Fruit fly (Drosophila melanogaster) whole organism, embryonic: ENCODE data around the gene Drice.
A peak's percentile ranks its signal among the peaks of the same experiment; 100 is the strongest.

Experiments used
- ATbp ChIP-seq: fragments of 200-800 bp; sonication (Bioruptor generic); optimal IDR thresholded peaks from 2 replicates; lab custom pipeline; 2017; ENCODE audit warnings: missing biosample characterization, mild to moderate bottlenecking, missing genetic modification characterization, missing genetic modification reagents
- Ada2b ChIP-seq: fragments of 200-800 bp; sonication (Bioruptor generic); IDR thresholded peaks from 2 replicates; pipeline ENCODE4 v1.3.6; 2022; ENCODE audit warnings: missing biosample characterization, missing genetic modification characterization
- Aef1 ChIP-seq: fragments of 200-800 bp; sonication (Bioruptor generic); IDR thresholded peaks from 3 replicates; pipeline ENCODE4 v1.3.6; 2022; ENCODE audit warnings: missing biosample characterization, missing genetic modification characterization
- Atf3 ChIP-seq: fragments of 200-800 bp; sonication (Bioruptor generic); optimal IDR thresholded peaks from 3 replicates; lab custom pipeline; 2016; ENCODE audit warnings: missing biosample characterization, missing genetic modification characterization
- CG10654 ChIP-seq: fragments of 200-800 bp; sonication (Bioruptor generic); optimal IDR thresholded peaks from 2 replicates; lab custom pipeline; 2016; ENCODE audit warnings: missing biosample characterization, missing genetic modification characterization
- CG11247 ChIP-seq: fragments of 200-800 bp; sonication (Bioruptor generic); IDR thresholded peaks from 2 replicates; pipeline ENCODE4 v1.3.6; 2022; ENCODE audit warnings: missing biosample characterization, missing genetic modification characterization
- CG11504 ChIP-seq: fragments of 200-800 bp; sonication (Bioruptor generic); optimal IDR thresholded peaks from 3 replicates; lab custom pipeline; 2019; ENCODE audit warnings: missing biosample characterization, mild to moderate bottlenecking, missing genetic modification characterization, moderate library complexity
- CG14014 ChIP-seq: fragments of 200-800 bp; sonication (Bioruptor generic); IDR thresholded peaks from 2 replicates; pipeline ENCODE4 v1.3.6; 2022; ENCODE audit warnings: missing biosample characterization, missing genetic modification characterization
- CG15269 ChIP-seq: fragments of 200-800 bp; sonication (Bioruptor generic); optimal IDR thresholded peaks from 2 replicates; lab custom pipeline; 2018; ENCODE audit warnings: missing biosample characterization, mild to moderate bottlenecking, missing genetic modification characterization, moderate library complexity
- CG16815 ChIP-seq: fragments of 200-800 bp; sonication (Bioruptor generic); optimal IDR thresholded peaks from 3 replicates; lab custom pipeline; 2017; ENCODE audit warnings: missing biosample characterization, mild to moderate bottlenecking, missing genetic modification characterization
- CG17829 ChIP-seq: fragments of 200-800 bp; optimal IDR thresholded peaks from 2 replicates; lab custom pipeline; 2019; ENCODE audit warnings: missing biosample characterization, mild to moderate bottlenecking, missing genetic modification characterization, moderate library complexity
- CG2116 ChIP-seq: fragments of 200-800 bp; sonication (Bioruptor generic); optimal IDR thresholded peaks from 3 replicates; lab custom pipeline; 2018; ENCODE audit warnings: missing biosample characterization, mild to moderate bottlenecking, missing genetic modification characterization
- CG2120 ChIP-seq: fragments of 200-800 bp; sonication (Bioruptor generic); optimal IDR thresholded peaks from 3 replicates; lab custom pipeline; 2016; ENCODE audit warnings: missing biosample characterization, missing genetic modification characterization
- CG30431 ChIP-seq: fragments of 200-800 bp; sonication (Bioruptor generic); optimal IDR thresholded peaks from 2 replicates; lab custom pipeline; 2017; ENCODE audit warnings: missing biosample characterization, missing genetic modification characterization
- CG4820 ChIP-seq: fragments of 200-800 bp; sonication (Bioruptor generic); optimal IDR thresholded peaks from 3 replicates; lab custom pipeline; 2016; ENCODE audit warnings: missing biosample characterization, missing genetic modification characterization
- CG8290 ChIP-seq, 3 experiments: fragments of 200-800 bp; sonication (Bioruptor generic); optimal IDR thresholded peaks; 2 replicates each; lab custom pipeline; 2016 to 2019; ENCODE audit warnings: missing biosample characterization in 3 of 3, missing genetic modification characterization in 3 of 3, mild to moderate bottlenecking in 2 of 3, moderate library complexity in 1 of 3
- CG9797 ChIP-seq: fragments of 200-800 bp; sonication (Bioruptor generic); optimal IDR thresholded peaks from 3 replicates; lab custom pipeline; 2018; ENCODE audit warnings: missing biosample characterization, mild to moderate bottlenecking, missing genetic modification characterization
- Chrac-16 ChIP-seq: fragments of 200-800 bp; sonication (Bioruptor generic); optimal IDR thresholded peaks from 3 replicates; lab custom pipeline; 2016; ENCODE audit warnings: missing biosample characterization, missing genetic modification characterization
- Dref ChIP-seq: fragments of 200-800 bp; sonication (Bioruptor generic); IDR thresholded peaks from 2 replicates; pipeline ENCODE4 v1.3.6; 2022; ENCODE audit warnings: missing biosample characterization, missing genetic modification characterization
- Ets65A ChIP-seq: fragments of 200-800 bp; sonication (Bioruptor generic); peaks from one replicate; lab custom pipeline; 2016; ENCODE audit warnings: missing biosample characterization, missing genetic modification characterization
- H2.0 ChIP-seq: fragments of 200-800 bp; sonication (Bioruptor generic); IDR thresholded peaks from 2 replicates; pipeline ENCODE4 v1.3.6; 2022; ENCODE audit warnings: missing biosample characterization, missing genetic modification characterization
- Mrtf ChIP-seq: fragments of 200-800 bp; sonication (Bioruptor generic); IDR thresholded peaks from 3 replicates; pipeline ENCODE4 v1.3.6; 2022; ENCODE audit warnings: missing biosample characterization, missing genetic modification characterization
- NfI ChIP-seq: fragments of 200-800 bp; sonication (Bioruptor generic); optimal IDR thresholded peaks from 3 replicates; lab custom pipeline; 2018; ENCODE audit warnings: missing biosample characterization, mild to moderate bottlenecking, missing genetic modification characterization, moderate library complexity
- Oaz ChIP-seq: fragments of 200-800 bp; sonication (Bioruptor generic); IDR thresholded peaks from 2 replicates; pipeline ENCODE4 v1.3.6; 2022; ENCODE audit warnings: missing biosample characterization, missing genetic modification characterization
- Oli ChIP-seq: fragments of 200-800 bp; sonication (Bioruptor generic); optimal IDR thresholded peaks from 2 replicates; lab custom pipeline; 2018; ENCODE audit warnings: missing biosample characterization, mild to moderate bottlenecking, missing genetic modification characterization, moderate library complexity
- Ptx1 ChIP-seq: fragments of 200-800 bp; sonication (Bioruptor generic); IDR thresholded peaks from 2 replicates; pipeline ENCODE4 v1.3.6; 2022; ENCODE audit warnings: missing biosample characterization, missing genetic modification characterization
- Ravus ChIP-seq: fragments of 200-800 bp; sonication (Bioruptor generic); IDR thresholded peaks from 2 replicates; pipeline ENCODE4 v1.3.6; 2022; ENCODE audit warnings: missing biosample characterization, missing genetic modification characterization
- Side ChIP-seq: fragments of 200-800 bp; sonication (Bioruptor generic); optimal IDR thresholded peaks from 2 replicates; lab custom pipeline; 2016; ENCODE audit warnings: missing biosample characterization, missing genetic modification characterization
- Sox102F ChIP-seq: fragments of 200-800 bp; sonication (Bioruptor generic); optimal IDR thresholded peaks from 2 replicates; lab custom pipeline; 2018; ENCODE audit warnings: missing biosample characterization, mild to moderate bottlenecking, missing genetic modification characterization, moderate library complexity
- Xbp1 ChIP-seq: fragments of 200-800 bp; sonication (Bioruptor generic); optimal IDR thresholded peaks from 3 replicates; lab custom pipeline; 2016; ENCODE audit warnings: missing biosample characterization, mild to moderate bottlenecking, missing genetic modification characterization
- bigmax ChIP-seq: fragments of 200-800 bp; sonication (Bioruptor generic); optimal IDR thresholded peaks from 2 replicates; lab custom pipeline; 2018; ENCODE audit warnings: missing biosample characterization, mild to moderate bottlenecking, missing genetic modification characterization
- gce ChIP-seq: fragments of 200-800 bp; sonication (Bioruptor generic); IDR thresholded peaks from 3 replicates; pipeline ENCODE4 v1.3.6; 2022; ENCODE audit warnings: missing biosample characterization, missing genetic modification characterization
- gem ChIP-seq: fragments of 200-800 bp; sonication (Bioruptor generic); optimal IDR thresholded peaks from 2 replicates; lab custom pipeline; 2019; ENCODE audit warnings: missing biosample characterization, mild to moderate bottlenecking, missing genetic modification characterization, moderate library complexity
- ind ChIP-seq: fragments of 200-800 bp; sonication (Bioruptor generic); optimal IDR thresholded peaks from 3 replicates; lab custom pipeline; 2016; ENCODE audit warnings: missing biosample characterization, missing genetic modification characterization
- kay ChIP-seq: fragments of 200-800 bp; sonication (Bioruptor generic); optimal IDR thresholded peaks from 2 replicates; lab custom pipeline; 2016; ENCODE audit warnings: missing biosample characterization, missing genetic modification characterization
- lmd ChIP-seq: fragments of 200-800 bp; sonication (Bioruptor generic); IDR thresholded peaks from 2 replicates; pipeline ENCODE4 v1.3.6; 2022; ENCODE audit warnings: missing biosample characterization, missing genetic modification characterization
- mam ChIP-seq: fragments of 200-800 bp; sonication (Bioruptor generic); optimal IDR thresholded peaks from 3 replicates; lab custom pipeline; 2016; ENCODE audit warnings: missing biosample characterization, missing genetic modification characterization
- p53 ChIP-seq: fragments of 200-800 bp; sonication (Bioruptor generic); optimal IDR thresholded peaks from 2 replicates; lab custom pipeline; 2016; ENCODE audit warnings: missing biosample characterization, missing genetic modification characterization
- pum ChIP-seq: fragments of 200-800 bp; sonication (Bioruptor generic); optimal IDR thresholded peaks from 2 replicates; lab custom pipeline; 2016; ENCODE audit warnings: missing biosample characterization, missing genetic modification characterization
- row ChIP-seq: fragments of 200-800 bp; sonication (Bioruptor generic); IDR thresholded peaks from 3 replicates; pipeline ENCODE4 v1.3.6; 2022; ENCODE audit warnings: missing biosample characterization, missing genetic modification characterization
- run ChIP-seq: fragments of 200-800 bp; sonication (Bioruptor generic); optimal IDR thresholded peaks from 3 replicates; lab custom pipeline; 2018; ENCODE audit warnings: missing biosample characterization, mild to moderate bottlenecking, missing genetic modification characterization
- sc ChIP-seq, 3 experiments: fragments of >200 bp in 2 of 3; fragments of 200-800 bp in 1 of 3; sonication (Bioruptor generic) in 1 of 3; optimal IDR thresholded peaks; 2 replicates in 2 of 3; 3 replicates in 1 of 3; lab custom pipeline; 2017; ENCODE audit warnings: mild to moderate bottlenecking in 1 of 3, missing biosample characterization in 1 of 3, missing genetic modification characterization in 1 of 3, missing genetic modification reagents in 1 of 3
- schlank ChIP-seq: fragments of 200-800 bp; sonication (Bioruptor generic); optimal IDR thresholded peaks from 2 replicates; lab custom pipeline; 2018; ENCODE audit warnings: missing biosample characterization, mild to moderate bottlenecking, missing genetic modification characterization
- sens ChIP-seq: fragments of 200-800 bp; sonication (Bioruptor generic); peaks from one replicate; lab custom pipeline; 2016; ENCODE audit warnings: missing biosample characterization, missing genetic modification characterization
- sisA ChIP-seq: fragments of 200-800 bp; sonication (Bioruptor generic); IDR thresholded peaks from 2 replicates; pipeline ENCODE4 v1.3.6; 2022; ENCODE audit warnings: missing biosample characterization, missing genetic modification characterization
- slp2 ChIP-seq: fragments of 200-800 bp; sonication (Bioruptor generic); optimal IDR thresholded peaks from 2 replicates; lab custom pipeline; 2016; ENCODE audit warnings: missing biosample characterization, missing genetic modification characterization
- so ChIP-seq: fragments of 200-800 bp; sonication (Bioruptor generic); IDR thresholded peaks from 3 replicates; pipeline ENCODE4 v1.3.6; 2022; ENCODE audit warnings: missing biosample characterization, missing genetic modification characterization
- stc ChIP-seq: fragments of 200-800 bp; sonication (Bioruptor generic); IDR thresholded peaks from 2 replicates; pipeline ENCODE4 v1.3.6; 2022; ENCODE audit warnings: missing biosample characterization, missing genetic modification characterization
- tgo ChIP-seq: fragments of 200-800 bp; sonication (Bioruptor generic); IDR thresholded peaks from 3 replicates; pipeline ENCODE4 v1.3.6; 2022; ENCODE audit warnings: missing biosample characterization, missing genetic modification characterization
- tio ChIP-seq: fragments of 200-800 bp; sonication (Bioruptor generic); optimal IDR thresholded peaks from 2 replicates; lab custom pipeline; 2017; ENCODE audit warnings: missing biosample characterization, missing genetic modification characterization, inconsistent platforms
- trem ChIP-seq: fragments of 200-800 bp; optimal IDR thresholded peaks from 3 replicates; lab custom pipeline; 2019; ENCODE audit warnings: missing biosample characterization, mild to moderate bottlenecking, missing genetic modification characterization, moderate library complexity

Drice gene

DNA sequence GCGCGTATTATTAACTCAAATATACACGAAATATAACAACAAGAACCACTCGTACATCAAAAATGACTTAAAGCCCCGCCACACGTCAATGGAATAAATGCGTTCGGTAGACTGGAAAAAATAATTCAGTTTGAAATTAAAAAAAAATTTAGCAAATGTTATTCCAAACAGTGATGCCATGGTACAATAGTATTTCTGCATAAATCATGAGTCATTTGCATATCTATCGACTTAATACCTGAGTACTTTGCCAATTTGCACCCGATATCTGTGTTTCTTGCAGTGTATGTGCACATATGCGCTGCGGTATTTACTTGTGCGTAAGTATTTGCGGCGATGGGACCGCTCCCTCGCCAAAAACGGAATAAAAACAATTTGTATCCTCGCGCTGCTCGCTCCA, 36.3 kb upstream of the Drice start (continued):
- peak; percentile 14 for TF ChIP-seq Atf3 (GFP tag; lab: Kevin White, UChicago)
- peak; percentile 22 for TF ChIP-seq Side
- TF ChIP-seq CG10654 (GFP tag; lab: Kevin White, UChicago): peak; percentile 39
- peak; percentile 4 for TF ChIP-seq slp2
- peak; percentile 51 for TF ChIP-seq ind (GFP tag; lab: Kevin White, UChicago)
- peak; percentile 52 for TF ChIP-seq CG11504 (tag; lab: Kevin White, UChicago)
- peak; percentile 52; the same call in 1 of the 2 replicates for TF ChIP-seq Ptx1
- peak; percentile 30; the same call in 1 of the 2 replicates for TF ChIP-seq CG14014 (GFP tag; lab: Robert Waterston, UW)
- peak; percentile 25; the same call in 1 of the 3 replicates for TF ChIP-seq Aef1 (GFP tag; lab: Robert Waterston, UW)
- TF ChIP-seq CG16815 (GFP tag; lab: Kevin White, UChicago): peak; percentile 13
- TF ChIP-seq kay (GFP tag; lab: Kevin White, UChicago): peak; percentile 31
- peak; percentile 31; the same call in 1 of the 2 replicates for TF ChIP-seq sisA (GFP tag; lab: Robert Waterston, UW)
- peak; percentile 60 for TF ChIP-seq gem
- TF ChIP-seq sc (optimal IDR thresholded peaks at IDR 0.05; lab: Kevin White, UChicago): no peak
- TF ChIP-seq sc (GFP tag; optimal IDR thresholded peaks at IDR 0.05; lab: Kevin White, UChicago): peak; percentile 2
- peak; percentile 53 for TF ChIP-seq Ada2b (GFP tag; lab: Robert Waterston, UW)
- TF ChIP-seq tgo (GFP tag; lab: Robert Waterston, UW): peak; percentile 37; the same call in 1 of the 3 replicates
- no peak for TF ChIP-seq p53
- peak; percentile 1 for TF ChIP-seq Ets65A (GFP tag; lab: Kevin White, UChicago)
- peak; percentile 26 for TF ChIP-seq CG4820 (GFP tag; lab: Kevin White, UChicago)
- TF ChIP-seq Xbp1 (GFP tag; lab: Kevin White, UChicago): peak; percentile 57
- peak; percentile 26; the same call in 1 of the 2 replicates for TF ChIP-seq H2.0
- peak; percentile 26; the same call in 1 of the 2 replicates for TF ChIP-seq stc
- peak; percentile 16 for TF ChIP-seq NfI (GFP tag; lab: Kevin White, UChicago)
- no peak for TF ChIP-seq Dref (GFP tag; lab: Robert Waterston, UW)
- no peak for TF ChIP-seq CG8290 (GFP tag; optimal IDR thresholded peaks at IDR 0.05; lab: Kevin White, UChicago)
- TF ChIP-seq CG8290 (tag; optimal IDR thresholded peaks at IDR 0.05; lab: Kevin White, UChicago): peak in 1 of 2 experiments; percentile 43
- TF ChIP-seq Oaz (GFP tag; lab: Robert Waterston, UW): 0 out of 2 replicates have a peak, but pooled peaks have one; percentile 15
- TF ChIP-seq lmd (GFP tag; lab: Robert Waterston, UW): 0 out of 2 replicates have a peak, but pooled peaks have one; percentile 27
- peak; percentile 2 for TF ChIP-seq CG2120
- no peak for TF ChIP-seq run (tag; lab: Kevin White, UChicago)
- TF ChIP-seq tio (GFP tag; lab: Kevin White, UChicago): peak; percentile 31
- peak; percentile 23 for TF ChIP-seq mam (GFP tag; lab: Kevin White, UChicago)
- TF ChIP-seq CG15269 (tag; lab: Kevin White, UChicago): peak; percentile 19
- TF ChIP-seq CG17829 (tag; lab: Kevin White, UChicago): peak; percentile 0
- TF ChIP-seq Ravus (GFP tag; lab: Robert Waterston, UW): no peak
- peak; percentile 55 for TF ChIP-seq row (GFP tag; lab: Robert Waterston, UW)
- TF ChIP-seq sens (GFP tag; lab: Kevin White, UChicago): peak; percentile 88
- TF ChIP-seq CG2116 (GFP tag; lab: Kevin White, UChicago): no peak
- 0 out of 3 replicates have a peak, but pooled peaks have one; percentile 41 for TF ChIP-seq Mrtf (GFP tag; lab: Robert Waterston, UW)
- TF ChIP-seq CG9797: no peak
- peak; percentile 37; the same call in 1 of the 3 replicates for TF ChIP-seq so (GFP tag; lab: Robert Waterston, UW)
- TF ChIP-seq pum (GFP tag; lab: Kevin White, UChicago): peak; percentile 6
- TF ChIP-seq schlank: no peak
- peak; percentile 19 for TF ChIP-seq Oli (tag; lab: Kevin White, UChicago)
- TF ChIP-seq Sox102F (GFP tag; lab: Kevin White, UChicago): peak; percentile 54
- TF ChIP-seq trem (tag; lab: Kevin White, UChicago): no peak
- peak; percentile 15 for TF ChIP-seq CG30431 (GFP tag; lab: Kevin White, UChicago)
- peak; percentile 15 for TF ChIP-seq ATbp (GFP tag; lab: Kevin White, UChicago)
- no peak for TF ChIP-seq gce (GFP tag; lab: Robert Waterston, UW)
- TF ChIP-seq bigmax (GFP tag; lab: Kevin White, UChicago): no peak
- TF ChIP-seq Chrac-16 (GFP tag; lab: Kevin White, UChicago): peak; percentile 26
- TF ChIP-seq CG11247 (GFP tag; lab: Robert Waterston, UW): 0 out of 2 replicates have a peak, but pooled peaks have one; percentile 30
